Fruit fly (Drosophila melanogaster) whole organism, embryonic: ENCODE results near the gene CG2059.

Experiments
- Blimp-1 ChIP-seq: fragments of 200-800 bp; sonication (Bioruptor generic); optimal IDR thresholded peaks from 3 replicates; lab custom pipeline; 2018; ENCODE audit warnings: missing biosample characterization, missing genetic modification characterization, mild to moderate bottlenecking, moderate library complexity, missing genetic modification reagents
- CG1024 ChIP-seq: fragments of 200-800 bp; sonication (Bioruptor generic); IDR thresholded peaks from 2 replicates; pipeline ENCODE4 v1.3.6; 2022; ENCODE audit warnings: missing biosample characterization, missing genetic modification characterization
- CG12219 ChIP-seq: fragments of 200-800 bp; sonication (Bioruptor generic); optimal IDR thresholded peaks from 3 replicates; lab custom pipeline; 2018; ENCODE audit warnings: missing biosample characterization, mild to moderate bottlenecking, missing genetic modification characterization
- CG14667 ChIP-seq: fragments of 200-800 bp; sonication (Bioruptor generic); IDR thresholded peaks from 2 replicates; pipeline ENCODE4 v1.3.6; 2022; ENCODE audit warnings: missing biosample characterization, missing genetic modification characterization
- CG14860 ChIP-seq: fragments of 200-800 bp; sonication (Bioruptor generic); IDR thresholded peaks from 3 replicates; pipeline ENCODE4 v1.3.6; 2022; ENCODE audit warnings: missing biosample characterization, missing genetic modification characterization; ENCODE audit not compliant: partially characterized antibody
- CG1529 ChIP-seq: fragments of 200-800 bp; sonication (Bioruptor generic); optimal IDR thresholded peaks from 3 replicates; lab custom pipeline; 2018; ENCODE audit warnings: missing biosample characterization, missing genetic modification characterization
- CG3065 ChIP-seq: fragments of 200-800 bp; sonication (Bioruptor generic); optimal IDR thresholded peaks from 2 replicates; lab custom pipeline; 2016; ENCODE audit warnings: missing biosample characterization, missing genetic modification characterization
- CG33557 ChIP-seq: fragments of 200-800 bp; sonication (Bioruptor generic); optimal IDR thresholded peaks from 2 replicates; lab custom pipeline; 2019; ENCODE audit warnings: missing biosample characterization, mild to moderate bottlenecking, missing genetic modification characterization, moderate library complexity
- CG3838 ChIP-seq: fragments of 200-800 bp; sonication (Bioruptor generic); optimal IDR thresholded peaks from 3 replicates; lab custom pipeline; 2016; ENCODE audit warnings: missing biosample characterization, missing genetic modification characterization
- CG3847 ChIP-seq: fragments of 200-800 bp; sonication (Bioruptor generic); IDR thresholded peaks from 2 replicates; pipeline ENCODE4 v1.3.6; 2022; ENCODE audit warnings: missing biosample characterization, missing genetic modification characterization
- CG43689 ChIP-seq: fragments of 200-800 bp; sonication (Bioruptor generic); IDR thresholded peaks from 2 replicates; pipeline ENCODE4 v1.3.6; 2022; ENCODE audit warnings: missing biosample characterization, missing genetic modification characterization
- CG5245 ChIP-seq: fragments of 200-800 bp; sonication (Bioruptor generic); optimal IDR thresholded peaks from 3 replicates; lab custom pipeline; 2016; ENCODE audit warnings: missing biosample characterization, missing genetic modification characterization
- CG6272 ChIP-seq: fragments of 200-800 bp; sonication (Bioruptor generic); IDR thresholded peaks from 2 replicates; pipeline ENCODE4 v1.3.6; 2022; ENCODE audit warnings: missing biosample characterization, missing genetic modification characterization
- CG6689 ChIP-seq: fragments of 200-800 bp; sonication (Bioruptor generic); IDR thresholded peaks from 2 replicates; pipeline ENCODE4 v1.3.6; 2022; ENCODE audit warnings: missing biosample characterization, missing genetic modification characterization
- CG7372 ChIP-seq: fragments of 200-800 bp; sonication (Bioruptor generic); IDR thresholded peaks from 2 replicates; pipeline ENCODE4 v1.3.6; 2022; ENCODE audit warnings: missing biosample characterization, missing genetic modification characterization
- CG7987 ChIP-seq: fragments of 200-800 bp; sonication (Bioruptor generic); optimal IDR thresholded peaks from 2 replicates; lab custom pipeline; 2018; ENCODE audit warnings: missing biosample characterization, mild to moderate bottlenecking, missing genetic modification characterization, moderate library complexity
- CG8388 ChIP-seq: fragments of 200-800 bp; sonication (Bioruptor generic); optimal IDR thresholded peaks from 2 replicates; lab custom pipeline; 2019; ENCODE audit warnings: missing biosample characterization, mild to moderate bottlenecking, missing genetic modification characterization, moderate library complexity
- CG9727 ChIP-seq: fragments of 200-800 bp; sonication (Bioruptor generic); optimal IDR thresholded peaks from 3 replicates; lab custom pipeline; 2017; ENCODE audit warnings: missing biosample characterization, mild to moderate bottlenecking, missing genetic modification characterization
- CHES-1-like ChIP-seq: fragments of 200-800 bp; sonication (Bioruptor generic); optimal IDR thresholded peaks from 2 replicates; lab custom pipeline; 2016; ENCODE audit warnings: missing biosample characterization, missing genetic modification characterization
- CoRest ChIP-seq: fragments of 200-800 bp; sonication (Bioruptor generic); optimal IDR thresholded peaks from 3 replicates; lab custom pipeline; 2018; ENCODE audit warnings: missing biosample characterization, mild to moderate bottlenecking, missing genetic modification characterization, moderate library complexity
- Dek ChIP-seq: fragments of 200-800 bp; sonication (Bioruptor generic); optimal IDR thresholded peaks from 3 replicates; lab custom pipeline; 2019; ENCODE audit warnings: missing biosample characterization, mild to moderate bottlenecking, missing genetic modification characterization, moderate library complexity
- Dip3 ChIP-seq: fragments of 200-800 bp; sonication (Bioruptor generic); optimal IDR thresholded peaks from 3 replicates; lab custom pipeline; 2016; ENCODE audit warnings: missing biosample characterization, missing genetic modification characterization
- ERR ChIP-seq: fragments of 200-800 bp; sonication (Bioruptor generic); optimal IDR thresholded peaks from 2 replicates; lab custom pipeline; 2016; ENCODE audit warnings: missing biosample characterization, missing genetic modification characterization
- Elba2 ChIP-seq: fragments of 200-800 bp; sonication (Bioruptor generic); optimal IDR thresholded peaks from 3 replicates; lab custom pipeline; 2016; ENCODE audit warnings: missing biosample characterization, missing genetic modification characterization
- HLH4C ChIP-seq: fragments of 200-800 bp; sonication (Bioruptor generic); IDR thresholded peaks from 3 replicates; pipeline ENCODE4 v1.3.6; 2022; ENCODE audit warnings: missing biosample characterization, missing genetic modification characterization; ENCODE audit not compliant: partially characterized antibody
- HmgZ ChIP-seq: fragments of 200-800 bp; sonication (Bioruptor generic); optimal IDR thresholded peaks from 2 replicates; lab custom pipeline; 2018; ENCODE audit warnings: missing biosample characterization, mild to moderate bottlenecking, missing genetic modification characterization
- Hr3 ChIP-seq: fragments of 200-800 bp; sonication (Bioruptor generic); optimal IDR thresholded peaks from 3 replicates; lab custom pipeline; 2016; ENCODE audit warnings: missing biosample characterization, missing genetic modification characterization
- Sox102F ChIP-seq: fragments of 200-800 bp; sonication (Bioruptor generic); optimal IDR thresholded peaks from 2 replicates; lab custom pipeline; 2018; ENCODE audit warnings: missing biosample characterization, mild to moderate bottlenecking, missing genetic modification characterization, moderate library complexity
- YL-1 ChIP-seq: fragments of 200-800 bp; sonication (Bioruptor generic); optimal IDR thresholded peaks from 3 replicates; lab custom pipeline; 2017; ENCODE audit warnings: missing biosample characterization, mild to moderate bottlenecking, missing genetic modification characterization
- ab ChIP-seq: fragments of 200-800 bp; sonication (Bioruptor generic); optimal IDR thresholded peaks from 2 replicates; lab custom pipeline; 2016; ENCODE audit warnings: missing biosample characterization, missing genetic modification characterization
- amos ChIP-seq: fragments of 200-800 bp; sonication (Bioruptor generic); IDR thresholded peaks from 2 replicates; pipeline ENCODE4 v1.3.6; 2022; ENCODE audit warnings: missing biosample characterization, missing genetic modification characterization; ENCODE audit not compliant: partially characterized antibody
- ap ChIP-seq: fragments of 200-800 bp; sonication (Bioruptor generic); IDR thresholded peaks from 2 replicates; pipeline ENCODE4 v1.3.6; 2022; ENCODE audit warnings: missing biosample characterization, missing genetic modification characterization
- bab2 ChIP-seq: fragments of 200-800 bp; sonication (Bioruptor generic); optimal IDR thresholded peaks from 2 replicates; lab custom pipeline; 2016; ENCODE audit warnings: missing biosample characterization, missing genetic modification characterization
- cad ChIP-seq: fragments of >200 bp; optimal IDR thresholded peaks from 2 replicates; lab custom pipeline; 2017; ENCODE audit warnings: missing biosample characterization, missing genetic modification characterization
- cg ChIP-seq: fragments of 200-800 bp; sonication (Bioruptor generic); optimal IDR thresholded peaks from 3 replicates; lab custom pipeline; 2019; ENCODE audit warnings: missing biosample characterization, mild to moderate bottlenecking, missing genetic modification characterization, moderate library complexity
- croc ChIP-seq: fragments of 200-800 bp; sonication (Bioruptor generic); conservative IDR thresholded peaks from 3 replicates; pipeline ENCODE4 v1.3.6; 2022; ENCODE audit warnings: missing biosample characterization, missing genetic modification characterization
- fd96Cb ChIP-seq: fragments of 200-800 bp; sonication (Bioruptor generic); optimal IDR thresholded peaks from 2 replicates; lab custom pipeline; 2018; ENCODE audit warnings: missing biosample characterization, mild to moderate bottlenecking, missing genetic modification characterization, moderate library complexity
- gro ChIP-seq: fragments of 200-800 bp; sonication (Bioruptor generic); optimal IDR thresholded peaks from 2 replicates; lab custom pipeline; 2016; ENCODE audit warnings: missing biosample characterization, missing genetic modification characterization
- gsb-n ChIP-seq: fragments of 200-800 bp; sonication (Bioruptor generic); optimal IDR thresholded peaks from 3 replicates; lab custom pipeline; 2018; ENCODE audit warnings: missing biosample characterization, mild to moderate bottlenecking, missing genetic modification characterization
- hb ChIP-seq: fragments of 200-800 bp; sonication (Bioruptor generic); IDR thresholded peaks from 3 replicates; pipeline ENCODE4 v1.3.6; 2022; ENCODE audit warnings: missing biosample characterization, missing genetic modification characterization; ENCODE audit not compliant: partially characterized antibody
- lbe ChIP-seq: fragments of 200-800 bp; sonication (Bioruptor generic); optimal IDR thresholded peaks from 2 replicates; lab custom pipeline; 2016; ENCODE audit warnings: missing biosample characterization, mild to moderate bottlenecking, missing genetic modification characterization
- nau ChIP-seq: fragments of 200-800 bp; sonication (Bioruptor generic); optimal IDR thresholded peaks from 3 replicates; lab custom pipeline; 2017; ENCODE audit warnings: missing biosample characterization, mild to moderate bottlenecking, missing genetic modification characterization, missing genetic modification reagents
- ranshi ChIP-seq: fragments of 200-800 bp; sonication (Bioruptor generic); IDR thresholded peaks from 2 replicates; pipeline ENCODE4 v1.3.6; 2022; ENCODE audit warnings: missing biosample characterization, missing genetic modification characterization
- salm ChIP-seq: fragments of 200-800 bp; sonication (Bioruptor generic); optimal IDR thresholded peaks from 2 replicates; lab custom pipeline; 2018; ENCODE audit warnings: missing biosample characterization, mild to moderate bottlenecking, missing genetic modification characterization
- sens ChIP-seq: fragments of 200-800 bp; sonication (Bioruptor generic); peaks from one replicate; lab custom pipeline; 2016; ENCODE audit warnings: missing biosample characterization, missing genetic modification characterization
- tio ChIP-seq: fragments of 200-800 bp; sonication (Bioruptor generic); optimal IDR thresholded peaks from 2 replicates; lab custom pipeline; 2017; ENCODE audit warnings: missing biosample characterization, missing genetic modification characterization, inconsistent platforms
- twi ChIP-seq: fragments of 200-800 bp; optimal IDR thresholded peaks from 2 replicates; lab custom pipeline; 2019; ENCODE audit warnings: missing biosample characterization, mild to moderate bottlenecking, missing genetic modification characterization, moderate library complexity
- wdn ChIP-seq: fragments of 200-800 bp; sonication (Bioruptor generic); IDR thresholded peaks from 2 replicates; pipeline ENCODE4 v1.3.6; 2022; ENCODE audit warnings: missing biosample characterization, missing genetic modification characterization
- wor ChIP-seq: fragments of 200-800 bp; sonication (Bioruptor generic); IDR thresholded peaks from 2 replicates; pipeline ENCODE4 v1.3.6; 2022; ENCODE audit warnings: missing biosample characterization, missing genetic modification characterization

The CG2059 gene

dm6 chrX:7336962-7337844 is 51.0 kb downstream of the CG2059 start, which contains the start of gene CBP (continued):
- no peak for TF ChIP-seq hb (GFP tag; lab: Robert Waterston, UW)
- peak; percentile 93 for TF ChIP-seq CG14667
- TF ChIP-seq gsb-n = peak; percentile 99
- peak; percentile 97 for TF ChIP-seq Blimp-1 (GFP tag; lab: Kevin White, UChicago)
- TF ChIP-seq CG1024 (GFP tag; lab: Robert Waterston, UW) = peak; percentile 92
- TF ChIP-seq CG6689 (GFP tag; lab: Robert Waterston, UW) = peak; percentile 96
- peak; percentile 98 for TF ChIP-seq CG9727
- peak; percentile 96 for TF ChIP-seq bab2 (GFP tag; lab: Kevin White, UChicago)
- TF ChIP-seq croc = peak; percentile 97
- peak; percentile 93 for TF ChIP-seq ap (GFP tag; lab: Robert Waterston, UW)
- TF ChIP-seq CG7372 (GFP tag; lab: Robert Waterston, UW) = peak; percentile 90
- peak; percentile 92 for TF ChIP-seq CG43689 (GFP tag; lab: Robert Waterston, UW)
- TF ChIP-seq CG1529 = peak; percentile 97
- TF ChIP-seq CG7987 (GFP tag; lab: Kevin White, UChicago) = peak; percentile 94
- peak; percentile 86 for TF ChIP-seq cg (GFP tag; lab: Kevin White, UChicago)
- TF ChIP-seq CG14860 (GFP tag; lab: Robert Waterston, UW) = no peak
- no peak for TF ChIP-seq amos
- TF ChIP-seq fd96Cb = peak; percentile 99
- TF ChIP-seq HmgZ (tag; lab: Kevin White, UChicago) = peak; percentile 98
- TF ChIP-seq CoRest (tag; lab: Kevin White, UChicago) = peak; percentile 98
- TF ChIP-seq ab (GFP tag; lab: Kevin White, UChicago) = peak; percentile 91
- TF ChIP-seq salm = peak; percentile 98
- TF ChIP-seq CG5245 (GFP tag; lab: Kevin White, UChicago) = peak; percentile 97
- peak; percentile 79 for TF ChIP-seq Elba2 (GFP tag; lab: Kevin White, UChicago)
- peak; percentile 91 for TF ChIP-seq Dip3 (GFP tag; lab: Kevin White, UChicago)
- TF ChIP-seq wor (GFP tag; lab: Robert Waterston, UW) = peak; percentile 95
- TF ChIP-seq tio = peak; percentile 97
- peak; percentile 99 for TF ChIP-seq CG12219 (GFP tag; lab: Kevin White, UChicago)
- peak; percentile 95 for TF ChIP-seq twi (tag; lab: Kevin White, UChicago)
- TF ChIP-seq Dek (tag; lab: Kevin White, UChicago) = peak; percentile 94
- TF ChIP-seq ERR (GFP tag; lab: Kevin White, UChicago) = peak; percentile 94
- peak; percentile 96 for TF ChIP-seq YL-1 (GFP tag; lab: Kevin White, UChicago)
- TF ChIP-seq cad = no peak
- TF ChIP-seq ranshi (GFP tag; lab: Robert Waterston, UW) = peak; percentile 94
- TF ChIP-seq CG8388 = peak; percentile 98
- TF ChIP-seq CG3065 (GFP tag; lab: Kevin White, UChicago) = peak; percentile 94
- peak; percentile 96 for TF ChIP-seq Hr3 (GFP tag; lab: Kevin White, UChicago)
- TF ChIP-seq CG3847 = peak; percentile 94
- peak; percentile 94 for TF ChIP-seq gro (GFP tag; lab: Kevin White, UChicago)
- TF ChIP-seq nau = peak; percentile 98
- TF ChIP-seq CHES-1-like = peak; percentile 94
- TF ChIP-seq sens (GFP tag; lab: Kevin White, UChicago) = peak; percentile 100
- peak; percentile 88 for TF ChIP-seq CG6272 (GFP tag; lab: Robert Waterston, UW)
- peak; percentile 98 for TF ChIP-seq CG33557
- TF ChIP-seq wdn (GFP tag; lab: Robert Waterston, UW) = peak; percentile 91
- peak; percentile 98 for TF ChIP-seq Sox102F (GFP tag; lab: Kevin White, UChicago)
- peak; percentile 87 for TF ChIP-seq CG3838
- TF ChIP-seq HLH4C (GFP tag; lab: Robert Waterston, UW) = 0 out of 3 replicates have a peak, but pooled peaks have one; percentile 10
- peak; percentile 83 for TF ChIP-seq lbe
